Fruit fly (Drosophila melanogaster): ENCODE data around the gene Med.

Gene Med

DNA sequence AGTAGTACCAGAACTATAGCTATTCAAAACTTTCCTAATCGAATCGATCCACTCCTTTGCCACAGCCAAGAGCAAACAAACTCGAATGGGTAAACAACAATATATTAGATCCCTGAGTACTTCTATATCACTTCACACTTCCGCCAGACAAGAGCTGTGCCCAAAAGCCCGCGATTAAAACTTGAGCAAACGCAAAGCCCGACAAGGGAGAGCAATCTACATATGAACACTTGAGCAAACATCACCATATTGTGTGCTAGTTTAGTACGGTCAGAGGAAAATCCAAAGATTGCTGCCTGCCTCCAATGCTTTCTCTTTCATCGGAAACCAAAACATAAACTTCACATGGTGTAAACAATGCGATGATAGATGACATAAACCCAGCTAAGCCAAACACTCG lies 7.2 kb upstream of the Med start (continued):
- TF ChIP-seq fd102C (GFP tag; optimal IDR thresholded peaks at IDR 0.05) (no peak), Abd-B (GFP tag; optimal IDR thresholded peaks at IDR 0.05) (no peak), CG17186 (GFP tag; optimal IDR thresholded peaks at IDR 0.05) (no peak), CG8089 (GFP tag; optimal IDR thresholded peaks at IDR 0.05) (no peak), lab (GFP tag; optimal IDR thresholded peaks at IDR 0.05) (peak; percentile 36), CG10543 (GFP tag; optimal IDR thresholded peaks at IDR 0.05) (peak; percentile 59), vnd (GFP tag; IDR thresholded peaks at IDR 0.05; ENCODE audit: partially characterized antibody) (no peak), unpg (GFP tag; optimal IDR thresholded peaks at IDR 0.05) (no peak), br (optimal IDR thresholded peaks at IDR 0.05) (no peak), onecut (GFP tag; IDR thresholded peaks at IDR 0.05) (no peak), CG9932 (GFP tag; IDR thresholded peaks at IDR 0.05) (no peak), tap (tag; optimal IDR thresholded peaks at IDR 0.05) (no peak), Hey (tag; optimal IDR thresholded peaks at IDR 0.05) (peak; percentile 34), Xbp1 (GFP tag; optimal IDR thresholded peaks at IDR 0.05) (no peak), mld (GFP tag; IDR thresholded peaks at IDR 0.05; ENCODE audit: partially characterized antibody) (no peak), CG13624 (GFP tag; optimal IDR thresholded peaks at IDR 0.05) (no peak), grn (GFP tag; optimal IDR thresholded peaks at IDR 0.05) (no peak), PHDP (tag; optimal IDR thresholded peaks at IDR 0.05) (peak; percentile 52), croc (GFP tag; conservative IDR thresholded peaks at IDR 0.05) (no peak), ems (GFP tag; optimal IDR thresholded peaks at IDR 0.05) (no peak), NC2α (GFP tag; optimal IDR thresholded peaks at IDR 0.05) (no peak), pfk (GFP tag; optimal IDR thresholded peaks at IDR 0.05) (peak; percentile 44), kay (GFP tag; optimal IDR thresholded peaks at IDR 0.05) (peak; percentile 2), HLH4C (GFP tag; IDR thresholded peaks at IDR 0.05; ENCODE audit: partially characterized antibody) (no peak), ara (GFP tag; IDR thresholded peaks at IDR 0.05) (no peak), H2.0 (GFP tag; IDR thresholded peaks at IDR 0.05) (no peak), CG8765 (GFP tag; IDR thresholded peaks at IDR 0.05) (no peak), CG32532 (GFP tag; IDR thresholded peaks at IDR 0.05) (no peak), Six4 (GFP tag; optimal IDR thresholded peaks at IDR 0.05) (no peak), CG3838 (GFP tag; optimal IDR thresholded peaks at IDR 0.05) (no peak), wor (GFP tag; IDR thresholded peaks at IDR 0.05) (no peak), CG15479 (GFP tag; optimal IDR thresholded peaks at IDR 0.05) (no peak), CG7786 (GFP tag; optimal IDR thresholded peaks at IDR 0.05) (no peak), dmrt11E (tag; optimal IDR thresholded peaks at IDR 0.05) (no peak), sd (tag; optimal IDR thresholded peaks at IDR 0.05) (no peak), nau (GFP tag; optimal IDR thresholded peaks at IDR 0.05) (peak; percentile 28), Hand (GFP tag; optimal IDR thresholded peaks at IDR 0.05) (no peak), TFAM (GFP tag; optimal IDR thresholded peaks at IDR 0.05) (no peak), CG34376 (GFP tag; optimal IDR thresholded peaks at IDR 0.05) (peak; percentile 9), Dad (GFP tag; optimal IDR thresholded peaks at IDR 0.05) (peak; percentile 1), CG6813 (GFP tag; optimal IDR thresholded peaks at IDR 0.05) (peak; percentile 60), zf30C (GFP tag; optimal IDR thresholded peaks at IDR 0.05) (no peak), prd (optimal IDR thresholded peaks at IDR 0.05) (no peak), prd (GFP tag; IDR thresholded peaks at IDR 0.05) (no peak), fd64A (GFP tag; optimal IDR thresholded peaks at IDR 0.05) (peak; percentile 57), ham (GFP tag; IDR thresholded peaks at IDR 0.05) (no peak), Med (GFP tag) (peak; percentile 86), CG15011 (GFP tag; optimal IDR thresholded peaks at IDR 0.05) (no peak), row (GFP tag; IDR thresholded peaks at IDR 0.05) (no peak), CG9215 (GFP tag; IDR thresholded peaks at IDR 0.05) (no peak), Mad (GFP tag; optimal IDR thresholded peaks at IDR 0.05) (no peak), hkb (optimal IDR thresholded peaks at IDR 0.05) (no peak), hkb (GFP tag; IDR thresholded peaks at IDR 0.05) (no peak)
